Fruit fly (Drosophila melanogaster) whole organism, adult: ENCODE results near the gene CG31635.
A peak's percentile ranks its signal among the peaks of the same experiment; 100 is the strongest.

Source experiments
- CG11617 ChIP-seq: fragments of 200-800 bp; sonication (Bioruptor generic); optimal IDR thresholded peaks from 2 replicates; lab custom pipeline; 2017; ENCODE audit warnings: mild to moderate bottlenecking, missing biosample characterization, missing genetic modification reagents, missing genetic modification characterization
- CG12768 ChIP-seq: fragments of 200-800 bp; sonication (Bioruptor generic); optimal IDR thresholded peaks from 2 replicates; lab custom pipeline; 2017; ENCODE audit warnings: missing biosample characterization, missing genetic modification characterization, mild to moderate bottlenecking, moderate library complexity, missing genetic modification reagents
- CG14711 ChIP-seq: fragments of 200-800 bp; sonication (Bioruptor generic); optimal IDR thresholded peaks from 2 replicates; lab custom pipeline; 2018; ENCODE audit warnings: missing biosample characterization, mild to moderate bottlenecking, missing genetic modification characterization, moderate library complexity
- CG1620 ChIP-seq: fragments of 200-800 bp; sonication (Bioruptor generic); optimal IDR thresholded peaks from 2 replicates; lab custom pipeline; 2016; ENCODE audit warnings: missing biosample characterization, missing genetic modification characterization
- CG33017 ChIP-seq: fragments of 200-800 bp; sonication (Bioruptor generic); optimal IDR thresholded peaks from 2 replicates; lab custom pipeline; 2018; ENCODE audit warnings: missing biosample characterization, mild to moderate bottlenecking, missing genetic modification characterization, moderate library complexity
- CG5204 ChIP-seq: fragments of 200-800 bp; sonication (Bioruptor generic); optimal IDR thresholded peaks from 2 replicates; lab custom pipeline; 2016; ENCODE audit warnings: missing biosample characterization, missing genetic modification characterization
- CG7045 ChIP-seq: fragments of 200-800 bp; sonication (Bioruptor generic); optimal IDR thresholded peaks from 2 replicates; lab custom pipeline; 2017; ENCODE audit warnings: missing biosample characterization, mild to moderate bottlenecking, missing genetic modification characterization
- CG7101 ChIP-seq: fragments of 200-800 bp; sonication (Bioruptor generic); optimal IDR thresholded peaks from 2 replicates; lab custom pipeline; 2018; ENCODE audit warnings: missing biosample characterization, mild to moderate bottlenecking, missing genetic modification characterization, moderate library complexity
- Clk ChIP-seq: fragments of 200-800 bp; sonication (Bioruptor generic); optimal IDR thresholded peaks from 2 replicates; lab custom pipeline; 2017; ENCODE audit warnings: missing biosample characterization, missing genetic modification characterization
- Crg-1 ChIP-seq: fragments of 200-800 bp; sonication (Bioruptor generic); optimal IDR thresholded peaks from 2 replicates; lab custom pipeline; 2016; ENCODE audit warnings: missing biosample characterization, missing genetic modification characterization
- Hr96 ChIP-seq: fragments of 200-800 bp; sonication (Bioruptor generic); optimal IDR thresholded peaks from 2 replicates; lab custom pipeline; 2016; ENCODE audit warnings: missing biosample characterization, missing genetic modification characterization
- Mnt ChIP-seq: fragments of 200-800 bp; sonication (Bioruptor generic); optimal IDR thresholded peaks from 2 replicates; lab custom pipeline; 2016; ENCODE audit warnings: missing biosample characterization, mild to moderate bottlenecking, missing genetic modification characterization
- bab1 ChIP-seq: fragments of 200-800 bp; sonication (Bioruptor generic); optimal IDR thresholded peaks from 3 replicates; lab custom pipeline; 2019; ENCODE audit warnings: missing biosample characterization, mild to moderate bottlenecking, missing genetic modification characterization, moderate library complexity
- cic ChIP-seq: fragments of 200-800 bp; sonication (Bioruptor generic); optimal IDR thresholded peaks from 2 replicates; lab custom pipeline; 2017; ENCODE audit warnings: missing biosample characterization, mild to moderate bottlenecking, missing genetic modification characterization, moderate library complexity
- cnc ChIP-seq, 2 experiments: fragments of >200 bp; optimal IDR thresholded peaks; 2 replicates each; lab custom pipeline; 2017
- kay ChIP-seq: fragments of 200-800 bp; sonication (Bioruptor generic); peaks from one replicate; lab custom pipeline; 2016; ENCODE audit warnings: missing biosample characterization, missing genetic modification characterization, borderline replicate concordance
- ovo ChIP-seq: fragments of 200-800 bp; sonication (Bioruptor generic); optimal IDR thresholded peaks from 2 replicates; lab custom pipeline; 2016; ENCODE audit warnings: missing biosample characterization, missing genetic modification characterization
- pad ChIP-seq: fragments of 200-800 bp; sonication (Bioruptor generic); optimal IDR thresholded peaks from 3 replicates; lab custom pipeline; 2017; ENCODE audit warnings: missing biosample characterization, missing genetic modification characterization, mild to moderate bottlenecking, moderate library complexity, missing genetic modification reagents
- tj ChIP-seq: fragments of 200-800 bp; sonication (Bioruptor generic); optimal IDR thresholded peaks from 3 replicates; lab custom pipeline; 2017; ENCODE audit warnings: missing biosample characterization, mild to moderate bottlenecking, missing genetic modification characterization, moderate library complexity
- toe ChIP-seq: fragments of 200-800 bp; sonication (Bioruptor generic); optimal IDR thresholded peaks from 2 replicates; lab custom pipeline; 2016; ENCODE audit warnings: missing biosample characterization, missing genetic modification characterization

CG31635 gene

DNA sequence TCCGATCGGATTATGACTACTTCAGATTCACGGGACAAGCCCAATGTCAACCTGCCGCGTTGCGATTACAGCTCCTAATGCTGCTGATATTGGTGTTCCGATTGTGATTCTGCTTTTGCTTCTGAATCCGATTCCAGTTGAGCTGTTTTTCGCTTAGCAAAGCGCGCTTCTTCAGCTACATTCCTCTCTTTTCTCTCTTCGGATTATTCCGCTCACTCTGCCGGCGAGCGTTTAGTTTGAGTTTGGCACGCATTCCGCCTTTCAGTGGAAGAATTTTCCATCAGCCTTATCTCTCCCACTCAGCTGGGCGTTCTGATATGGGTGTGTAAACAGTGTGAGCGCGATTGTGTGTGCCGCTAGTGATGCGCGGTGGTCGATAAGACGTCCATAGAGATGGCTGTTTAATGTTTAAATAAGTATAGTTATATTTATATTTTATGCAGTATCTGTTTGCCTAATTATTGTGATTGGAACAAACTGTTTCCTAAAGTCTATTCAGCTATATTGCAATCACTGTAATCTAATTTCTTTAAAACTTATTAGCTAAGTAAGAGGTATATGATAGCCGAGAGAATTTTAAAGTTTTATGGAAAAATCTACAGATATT is 18.9 kb upstream of the CG31635 start, which contains the start of gene Galt:
Galt (minus strand) TSS at position 315 of the 607 bp plus-strand sequence.
- TF ChIP-seq CG14711 (peak; percentile 23), Clk (GFP tag; lab: Kevin White, UChicago) (no peak), CG33017 (peak; percentile 53), CG7045 (GFP tag; lab: Kevin White, UChicago) (peak; percentile 6), CG7101 (peak; percentile 63), cnc (optimal IDR thresholded peaks at IDR 0.05; lab: Kevin White, UChicago) (no peak), bab1 (GFP tag; lab: Kevin White, UChicago) (peak; percentile 6), CG1620 (no peak), pad (no peak), Mnt (GFP tag; lab: Kevin White, UChicago) (peak; percentile 59), tj (GFP tag; lab: Kevin White, UChicago) (peak; percentile 84), CG11617 (GFP tag; lab: Kevin White, UChicago) (peak; percentile 64), CG5204 (GFP tag; lab: Kevin White, UChicago) (no peak), toe (no peak), Hr96 (GFP tag; lab: Kevin White, UChicago) (peak; percentile 25), CG12768 (GFP tag; lab: Kevin White, UChicago) (peak; percentile 57), kay (GFP tag; lab: Kevin White, UChicago) (no peak), ovo (peak; percentile 41), Crg-1 (GFP tag; lab: Kevin White, UChicago) (peak; percentile 16), cic (peak; percentile 72)

DNA sequence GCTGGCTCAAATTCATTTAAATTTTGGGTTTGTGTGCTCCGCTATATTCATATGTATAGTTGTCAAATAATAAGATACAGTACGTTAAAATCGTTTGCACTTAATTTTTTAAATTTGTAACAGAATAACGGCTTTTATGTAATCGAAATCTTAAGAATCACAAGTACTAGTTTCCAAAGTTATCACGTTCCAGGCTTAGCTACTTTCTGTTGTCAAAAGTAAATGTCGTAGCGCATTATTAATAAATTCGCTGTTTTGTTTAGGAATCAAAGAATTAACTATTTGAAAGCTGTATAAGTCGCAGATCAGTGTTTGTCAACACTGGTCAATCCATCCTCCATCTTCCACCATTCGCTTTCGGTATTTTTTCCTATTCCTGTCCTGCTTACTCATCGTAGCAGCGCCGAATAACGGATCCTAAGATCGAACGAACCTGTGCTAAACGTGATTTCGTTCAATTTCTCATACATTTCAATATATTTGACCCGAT is 14.7 kb upstream of the CG31635 start, which contains the start of the genes CG13771, CG34310 and cup:
CG13771 (minus strand) TSS at position 51 of the 490 bp plus-strand sequence.
CG34310 (plus strand) TSS at position 103 of the 490 bp plus-strand sequence.
cup (plus strand) TSS at position 103 of the 490 bp plus-strand sequence.
- TF ChIP-seq toe, result no peak
- TF ChIP-seq ovo, result peak; percentile 43
- no peak for TF ChIP-seq CG14711
- TF ChIP-seq CG7045 (GFP tag; lab: Kevin White, UChicago), result no peak
- TF ChIP-seq tj (GFP tag; lab: Kevin White, UChicago), result no peak

DNA sequence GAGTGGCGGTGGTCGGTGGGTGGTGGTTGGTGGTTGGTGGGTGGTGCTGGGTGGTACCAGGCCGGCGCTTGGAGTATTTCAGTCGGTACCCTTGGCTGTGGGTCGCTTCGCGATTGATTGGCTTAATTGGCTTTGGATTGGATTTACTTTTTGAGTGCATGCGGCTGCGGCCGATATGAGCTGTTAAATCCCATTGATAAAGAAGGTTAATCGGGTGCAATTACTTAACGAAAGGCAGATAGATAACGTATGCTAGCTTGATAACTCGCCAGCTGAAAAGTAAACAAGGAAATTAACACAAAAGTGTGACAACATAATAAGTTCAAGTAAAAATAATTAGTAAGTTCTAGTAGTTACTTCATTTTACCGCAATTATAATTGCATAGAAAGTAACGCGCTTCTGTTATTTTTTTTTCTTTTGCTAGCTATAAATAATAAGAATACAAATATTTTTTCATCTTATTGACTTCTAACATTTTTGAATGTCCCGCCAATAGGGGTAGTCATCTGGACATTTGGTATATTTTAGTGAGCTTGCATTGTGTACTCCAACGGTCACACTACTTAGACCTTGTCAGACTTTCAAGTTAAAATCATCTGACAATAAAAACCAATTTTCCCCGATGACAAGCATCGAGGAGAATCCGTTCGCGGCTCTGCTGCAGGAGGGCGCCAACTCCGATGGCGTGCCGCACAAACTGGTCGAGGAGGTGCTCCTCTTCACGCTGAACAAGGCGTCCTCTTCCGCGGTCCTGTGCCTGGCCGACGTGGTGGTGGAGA is 9.2 kb upstream of the CG31635 start, which contains the start of the genes CG31636 and Ube4A:
CG31636 (minus strand) TSS at position 184 of the 780 bp plus-strand sequence.
Ube4A (plus strand) TSS at position 549 of the 780 bp plus-strand sequence.
- TF ChIP-seq kay (GFP tag; lab: Kevin White, UChicago) (no peak), cic (peak; percentile 8)

DNA sequence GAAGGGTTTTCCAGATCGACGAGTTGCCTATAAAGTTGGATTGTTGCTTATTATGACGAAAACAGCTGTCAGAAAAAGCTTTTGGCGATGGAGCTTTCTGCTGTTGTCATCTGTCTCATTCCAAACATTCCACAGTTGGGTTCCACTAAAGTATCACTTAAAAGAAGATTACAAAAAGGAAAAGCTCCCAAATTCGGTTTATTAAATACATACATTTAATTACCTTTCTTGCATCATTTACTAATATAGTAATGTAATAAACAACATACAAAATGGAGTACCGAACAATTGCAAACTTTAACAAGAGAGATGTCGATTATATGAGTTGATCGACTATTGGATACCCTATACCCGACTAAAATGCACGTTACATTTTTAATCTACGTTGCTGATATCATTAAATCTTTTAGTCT is 7.4 kb upstream of the CG31635 start, which contains the start of gene CG31633:
CG31633 (minus strand) TSS at position 58 of the 413 bp plus-strand sequence.
- TF ChIP-seq pad, result no peak
- TF ChIP-seq tj (GFP tag; lab: Kevin White, UChicago), result no peak
- no peak for TF ChIP-seq Crg-1 (GFP tag; lab: Kevin White, UChicago)
- TF ChIP-seq CG33017, result no peak
- no peak for TF ChIP-seq bab1 (GFP tag; lab: Kevin White, UChicago)
- TF ChIP-seq ovo, result no peak
- no peak for TF ChIP-seq Mnt (GFP tag; lab: Kevin White, UChicago)
- TF ChIP-seq kay (GFP tag; lab: Kevin White, UChicago), result no peak
- TF ChIP-seq Clk (GFP tag; lab: Kevin White, UChicago), result no peak
- no peak for TF ChIP-seq toe
- TF ChIP-seq CG14711, result no peak
- TF ChIP-seq CG7045 (GFP tag; lab: Kevin White, UChicago), result no peak

DNA sequence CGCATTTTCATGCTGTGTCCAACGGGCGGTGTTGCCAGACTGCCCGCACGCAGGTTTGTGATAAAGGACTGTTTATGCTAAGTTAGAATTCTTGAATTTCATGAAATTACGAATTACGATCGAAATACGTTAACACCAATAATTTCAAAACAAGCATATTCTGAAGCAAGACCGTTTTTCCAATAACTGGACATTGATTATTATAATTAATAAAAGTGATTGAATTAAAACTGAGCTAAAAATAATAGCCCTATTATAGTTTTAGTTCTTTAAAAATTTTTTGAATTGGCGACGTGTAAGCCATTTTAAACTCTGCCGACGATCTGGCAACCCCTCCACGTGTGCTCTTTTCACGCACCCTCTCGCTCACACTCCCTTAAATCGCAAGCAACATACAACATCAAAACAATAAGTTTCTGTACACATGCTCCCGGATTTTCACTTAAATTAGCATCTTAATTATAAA is 718 bp downstream of the CG31635 start:
- no peak for TF ChIP-seq Hr96 (GFP tag; lab: Kevin White, UChicago)
- no peak for TF ChIP-seq CG5204 (GFP tag; lab: Kevin White, UChicago)
- no peak for TF ChIP-seq kay (GFP tag; lab: Kevin White, UChicago)
- TF ChIP-seq CG33017, result peak; percentile 93
- TF ChIP-seq cic, result peak; percentile 64
- peak; percentile 92 for TF ChIP-seq CG7101
- TF ChIP-seq Clk (GFP tag; lab: Kevin White, UChicago), result peak; percentile 88
- no peak for TF ChIP-seq toe
- peak; percentile 85 for TF ChIP-seq CG14711
- TF ChIP-seq CG1620, result peak; percentile 82
- peak; percentile 88 for TF ChIP-seq ovo
- TF ChIP-seq Mnt (GFP tag; lab: Kevin White, UChicago), result peak; percentile 83
- peak; percentile 78 for TF ChIP-seq pad
- TF ChIP-seq Crg-1 (GFP tag; lab: Kevin White, UChicago), result peak; percentile 91
- TF ChIP-seq cnc (optimal IDR thresholded peaks at IDR 0.05; lab: Kevin White, UChicago), result no peak
- peak; percentile 95 for TF ChIP-seq CG11617 (GFP tag; lab: Kevin White, UChicago)
- TF ChIP-seq tj (GFP tag; lab: Kevin White, UChicago), result peak; percentile 79
- TF ChIP-seq CG7045 (GFP tag; lab: Kevin White, UChicago), result peak; percentile 97
- TF ChIP-seq CG12768 (GFP tag; lab: Kevin White, UChicago), result peak; percentile 94
- peak; percentile 91 for TF ChIP-seq bab1 (GFP tag; lab: Kevin White, UChicago)
